Fruit fly (Drosophila melanogaster) S2 (cell line): Measurements from ENCODE around the gene Jon66Cii.

Experiments used
- CG8478 ChIP-seq: fragments of >200 bp; optimal IDR thresholded peaks from 2 replicates; lab custom pipeline; 2018
- CTCF ChIP-seq, 2 experiments: fragments of >200 bp; optimal IDR thresholded peaks; 2 replicates each; lab custom pipeline; 2018

DNA sequence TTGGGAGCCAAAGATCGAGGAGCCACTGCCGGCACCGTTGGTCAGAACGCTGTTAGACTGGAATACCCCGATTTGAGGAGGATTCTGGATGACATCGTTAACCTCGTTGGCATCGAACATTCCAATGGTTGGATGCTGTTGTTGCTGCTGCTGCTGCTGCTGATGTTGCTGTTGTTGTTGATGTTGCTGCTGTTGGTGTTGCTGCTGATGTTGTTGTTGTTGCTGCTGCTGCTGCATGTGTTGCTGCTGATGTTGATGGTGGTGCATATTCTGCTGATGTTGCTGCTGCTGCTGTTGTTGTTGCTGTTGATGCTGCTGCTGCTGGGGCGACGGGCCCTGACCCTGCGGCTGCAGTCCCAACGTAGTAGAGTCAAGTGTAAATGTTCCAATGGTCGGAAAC lies 44.1 kb upstream of the Jon66Cii start:
- TF ChIP-seq CTCF (optimal IDR thresholded peaks at IDR 0.05; lab: Kevin White, UChicago), result no peak
- TF ChIP-seq CG8478, result no peak
